Fruit fly (Drosophila melanogaster) whole organism, wandering third instar larva: ENCODE data around the gene CG9459.

Experiments
- Abd-B ChIP-seq: fragments of >200 bp; optimal IDR thresholded peaks from 2 replicates; lab custom pipeline; 2017; ENCODE audit warnings: missing biosample characterization, missing genetic modification characterization
- CG32264 ChIP-seq: fragments of 200-800 bp; sonication (Bioruptor generic); optimal IDR thresholded peaks from 2 replicates; lab custom pipeline; 2016; ENCODE audit warnings: missing biosample characterization, missing genetic modification characterization
- CG9705 ChIP-seq: fragments of 200-800 bp; sonication (Bioruptor generic); optimal IDR thresholded peaks from 2 replicates; lab custom pipeline; 2018; ENCODE audit warnings: missing biosample characterization, mild to moderate bottlenecking, missing genetic modification characterization
- CrebA ChIP-seq: fragments of 200-800 bp; sonication (Bioruptor generic); optimal IDR thresholded peaks from 2 replicates; lab custom pipeline; 2016; ENCODE audit warnings: missing biosample characterization, mild to moderate bottlenecking, missing genetic modification characterization, borderline replicate concordance
- Dfd ChIP-seq: fragments of >200 bp; optimal IDR thresholded peaks from 2 replicates; lab custom pipeline; 2017; ENCODE audit warnings: missing biosample characterization, missing genetic modification characterization
- Dif ChIP-seq: fragments of 200-275, 200-300 bp; sonication (Bioruptor generic); optimal IDR thresholded peaks from 2 replicates; lab custom pipeline; 2018; ENCODE audit warnings: missing biosample characterization, missing genetic modification characterization; ENCODE audit not compliant: partially characterized antibody
- GATAd ChIP-seq: sonication (Bioruptor generic); optimal IDR thresholded peaks from 2 replicates; lab custom pipeline; 2016; ENCODE audit warnings: missing biosample characterization, missing genetic modification characterization
- HLH106 ChIP-seq: fragments of 200-800 bp; optimal IDR thresholded peaks from 3 replicates; lab custom pipeline; 2019; ENCODE audit warnings: missing biosample characterization, mild to moderate bottlenecking, missing genetic modification characterization, moderate library complexity
- Hnf4 ChIP-seq: fragments of 200-800 bp; sonication (Bioruptor generic); optimal IDR thresholded peaks from 2 replicates; lab custom pipeline; 2016; ENCODE audit warnings: missing biosample characterization, mild to moderate bottlenecking, missing genetic modification characterization
- Hr78 ChIP-seq: fragments of >200 bp; optimal IDR thresholded peaks from 2 replicates; lab custom pipeline; 2017; ENCODE audit warnings: missing biosample characterization, missing genetic modification characterization
- Hr83 ChIP-seq: fragments of 200-300 bp; sonication (Bioruptor generic); optimal IDR thresholded peaks from 2 replicates; lab custom pipeline; 2016; ENCODE audit warnings: missing biosample characterization, mild to moderate bottlenecking, missing genetic modification characterization, moderate library complexity; ENCODE audit not compliant: poor library complexity, severe bottlenecking
- Jra ChIP-seq: sonication (Bioruptor generic); optimal IDR thresholded peaks from 2 replicates; lab custom pipeline; 2016; ENCODE audit warnings: missing biosample characterization, missing genetic modification characterization
- Mio ChIP-seq: sonication (Bioruptor generic); optimal IDR thresholded peaks from 2 replicates; lab custom pipeline; 2016; ENCODE audit warnings: missing biosample characterization, missing genetic modification characterization
- Myc ChIP-seq: fragments of >200 bp; optimal IDR thresholded peaks from 2 replicates; lab custom pipeline; 2017
- N ChIP-seq: fragments of >200 bp; optimal IDR thresholded peaks from 2 replicates; lab custom pipeline; 2018; ENCODE audit warnings: missing biosample characterization, missing external identifiers, missing genetic modification characterization
- OdsH ChIP-seq: fragments of 200-800 bp; sonication (Bioruptor generic); optimal IDR thresholded peaks from 2 replicates; lab custom pipeline; 2016; ENCODE audit warnings: missing biosample characterization, mild to moderate bottlenecking, missing genetic modification characterization
- Rel ChIP-seq, 2 experiments: fragments of 200-800 bp; sonication (Bioruptor generic) in 1 of 2; optimal IDR thresholded peaks; 2 replicates in 1 of 2; 3 replicates in 1 of 2; lab custom pipeline; 2016 to 2019; ENCODE audit warnings: mild to moderate bottlenecking in 2 of 2, missing biosample characterization in 2 of 2, missing genetic modification characterization in 2 of 2, moderate library complexity in 1 of 2
- Sp1 ChIP-seq: fragments of 200-800 bp; sonication (Bioruptor generic); optimal IDR thresholded peaks from 3 replicates; lab custom pipeline; 2019; ENCODE audit warnings: missing biosample characterization, mild to moderate bottlenecking, missing genetic modification characterization, moderate library complexity
- Vsx2 ChIP-seq: fragments of 200-300, 225-300 bp; sonication (Bioruptor generic); optimal IDR thresholded peaks from 2 replicates; lab custom pipeline; 2018; ENCODE audit warnings: missing biosample characterization, missing genetic modification characterization; ENCODE audit not compliant: partially characterized antibody
- br ChIP-seq: fragments of 200-800 bp; sonication (Bioruptor generic); optimal IDR thresholded peaks from 2 replicates; lab custom pipeline; 2016; ENCODE audit warnings: missing biosample characterization, missing genetic modification characterization
- brk ChIP-seq: fragments of 200-800 bp; sonication (Bioruptor generic); optimal IDR thresholded peaks from 2 replicates; lab custom pipeline; 2016; ENCODE audit warnings: missing biosample characterization, mild to moderate bottlenecking, missing genetic modification characterization
- dl ChIP-seq, 2 experiments: fragments of 175-275, 200-275 bp in 1 of 2; fragments of 200-275 bp in 1 of 2; sonication (Bioruptor generic); optimal IDR thresholded peaks; lab custom pipeline; 2018; ENCODE audit warnings: mild to moderate bottlenecking in 2 of 2, missing biosample characterization in 2 of 2, missing genetic modification characterization in 2 of 2, moderate library complexity in 2 of 2; ENCODE audit not compliant: partially characterized antibody in 2 of 2, insufficient read depth in 1 of 2
- dmrt93B ChIP-seq: fragments of 200-800 bp; sonication (Bioruptor generic); optimal IDR thresholded peaks from 2 replicates; lab custom pipeline; 2018; ENCODE audit warnings: missing biosample characterization, mild to moderate bottlenecking, missing genetic modification characterization
- dsf ChIP-seq: sonication (Bioruptor generic); optimal IDR thresholded peaks from 2 replicates; lab custom pipeline; 2016; ENCODE audit warnings: missing biosample characterization, missing genetic modification characterization, borderline replicate concordance
- ey ChIP-seq: fragments of 200-800 bp; sonication (Bioruptor generic); optimal IDR thresholded peaks from 2 replicates; lab custom pipeline; 2016; ENCODE audit warnings: missing biosample characterization, missing genetic modification characterization
- foxo ChIP-seq, 2 experiments: fragments of 200-800 bp; sonication (Bioruptor generic); optimal IDR thresholded peaks; 2 replicates in 1 of 2; 3 replicates in 1 of 2; lab custom pipeline; 2016 to 2017; ENCODE audit warnings: missing biosample characterization in 2 of 2, missing genetic modification characterization in 2 of 2
- fru ChIP-seq: fragments of 200-800 bp; sonication (Bioruptor generic); optimal IDR thresholded peaks from 3 replicates; lab custom pipeline; 2016; ENCODE audit warnings: missing biosample characterization, mild to moderate bottlenecking, missing genetic modification characterization
- h ChIP-seq: fragments of 200-800 bp; sonication (Bioruptor generic); optimal IDR thresholded peaks from 3 replicates; lab custom pipeline; 2016; ENCODE audit warnings: missing biosample characterization, mild to moderate bottlenecking, missing genetic modification characterization
- jim ChIP-seq: fragments of 175-275, 200-325 bp; sonication (Bioruptor generic); optimal IDR thresholded peaks from 2 replicates; lab custom pipeline; 2016; ENCODE audit warnings: missing biosample characterization, mild to moderate bottlenecking, missing genetic modification characterization
- lola ChIP-seq: fragments of >200 bp; optimal IDR thresholded peaks from 2 replicates; lab custom pipeline; 2017; ENCODE audit warnings: missing biosample characterization, missing genetic modification characterization
- pan ChIP-seq: fragments of >200 bp; optimal IDR thresholded peaks from 2 replicates; lab custom pipeline; 2017
- rgr ChIP-seq: fragments of 200-800 bp; sonication (Bioruptor generic); optimal IDR thresholded peaks from 3 replicates; lab custom pipeline; 2016; ENCODE audit warnings: missing biosample characterization, mild to moderate bottlenecking, missing genetic modification characterization
- sage ChIP-seq: fragments of 200-800 bp; sonication (Bioruptor generic); optimal IDR thresholded peaks from 2 replicates; lab custom pipeline; 2016; ENCODE audit warnings: missing biosample characterization, mild to moderate bottlenecking, missing genetic modification characterization
- sv ChIP-seq: fragments of 200-800 bp; sonication (Bioruptor generic); optimal IDR thresholded peaks from 3 replicates; lab custom pipeline; 2016; ENCODE audit warnings: missing biosample characterization, missing genetic modification characterization
- tai ChIP-seq: sonication (Bioruptor generic); optimal IDR thresholded peaks from 2 replicates; lab custom pipeline; 2016; ENCODE audit warnings: missing biosample characterization, missing genetic modification characterization
- usp ChIP-seq: fragments of >200 bp; optimal IDR thresholded peaks from 2 replicates; lab custom pipeline; 2017; ENCODE audit warnings: missing biosample characterization, missing genetic modification characterization
- woc ChIP-seq: sonication (Bioruptor generic); optimal IDR thresholded peaks from 2 replicates; lab custom pipeline; 2016; ENCODE audit warnings: missing biosample characterization, mild to moderate bottlenecking, missing genetic modification characterization

CG9459 gene

DNA sequence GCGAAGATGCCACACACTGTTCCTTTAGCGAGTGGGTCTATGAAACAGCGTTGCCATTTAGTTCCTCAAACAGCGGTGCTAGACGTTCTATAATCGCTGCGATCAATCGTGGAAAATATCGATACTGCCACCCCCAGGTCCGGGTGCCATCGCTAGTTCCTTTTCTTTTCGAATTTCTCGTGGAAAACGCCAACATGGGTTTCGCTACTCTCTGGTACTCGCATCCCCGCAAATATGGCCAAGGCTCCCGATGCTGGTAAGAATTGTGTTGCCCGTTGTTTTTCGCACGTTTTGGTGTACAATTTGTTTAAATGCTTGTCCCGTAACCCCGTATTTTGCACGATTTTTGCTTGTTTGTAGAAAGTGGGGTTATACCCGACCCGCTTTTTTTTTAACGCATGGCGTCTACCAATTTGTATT lies 40.2 kb downstream of the CG9459 start, which contains the start of gene RpS29 (continued):
- TF ChIP-seq Hr83 (peak; percentile 98), dl (GFP tag; optimal IDR thresholded peaks at IDR 0.05; lab: Kevin White, UChicago; ENCODE audit: insufficient read depth in 1 of 2, partially characterized antibody in 2 of 2) (no peak)
- TF ChIP-seq, all 38 proteins: peak for 21

DNA sequence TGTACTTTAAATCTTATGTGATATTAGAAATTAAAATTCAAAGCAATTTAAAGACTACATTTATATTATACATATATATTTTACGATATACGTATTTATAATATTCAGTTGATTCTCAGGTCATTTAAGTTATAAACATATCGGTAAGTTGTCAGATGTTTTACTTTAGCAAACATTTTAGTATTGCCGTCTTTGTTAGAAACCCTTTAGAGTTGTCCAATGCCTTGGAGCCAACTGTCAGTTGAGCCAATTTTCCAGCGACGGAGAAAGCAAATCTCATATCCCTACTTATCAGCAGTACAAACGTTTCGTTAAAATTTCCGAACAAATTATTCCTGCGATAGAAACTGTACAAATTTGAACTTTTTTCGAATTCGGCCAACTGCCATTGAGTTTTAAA lies 43.4 kb downstream of the CG9459 start, which contains the start of gene topi:
topi (plus strand) TSS at position 301 of the 400 bp plus-strand sequence.
- no peak for TF ChIP-seq h (GFP tag; lab: Kevin White, UChicago)
- no peak for TF ChIP-seq br (GFP tag; lab: Kevin White, UChicago)
- TF ChIP-seq dmrt93B (GFP tag; lab: Kevin White, UChicago), result no peak
- TF ChIP-seq HLH106 (tag; lab: Kevin White, UChicago), result no peak
- no peak for TF ChIP-seq N
- TF ChIP-seq Hr78 (GFP tag; lab: Kevin White, UChicago), result no peak
- no peak for TF ChIP-seq woc
- no peak for TF ChIP-seq sv (GFP tag; lab: Kevin White, UChicago)
- no peak for TF ChIP-seq usp (GFP tag; lab: Kevin White, UChicago)
- TF ChIP-seq Vsx2, result no peak
- TF ChIP-seq Mio (GFP tag; lab: Kevin White, UChicago), result no peak

DNA sequence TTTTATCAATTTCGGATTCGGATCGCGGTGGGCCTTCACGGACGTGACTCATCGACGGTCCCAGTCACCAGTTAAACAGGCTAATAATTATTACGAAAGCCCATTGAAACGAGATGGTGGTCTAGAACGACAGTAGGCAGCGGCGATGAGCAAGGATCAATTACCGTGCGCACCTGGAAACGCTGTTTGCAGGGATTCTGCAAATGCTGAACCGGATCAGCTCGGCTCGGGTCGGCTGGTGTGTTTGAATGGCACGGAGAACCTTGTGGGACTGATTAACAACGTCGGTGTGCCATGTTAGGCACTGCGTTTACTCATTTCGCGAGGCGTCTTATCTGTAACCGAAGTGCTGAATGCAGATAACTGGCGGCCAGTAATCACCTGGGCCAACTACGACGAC lies 44.0 kb downstream of the CG9459 start, which contains the start of gene Whamy:
Whamy (minus strand) TSS at position 273 of the 400 bp plus-strand sequence.
- TF ChIP-seq h (GFP tag; lab: Kevin White, UChicago) (peak; percentile 5), Sp1 (GFP tag; lab: Kevin White, UChicago) (peak; percentile 27), Abd-B (GFP tag; lab: Kevin White, UChicago) (no peak), Hnf4 (GFP tag; lab: Kevin White, UChicago) (no peak), rgr (GFP tag; lab: Kevin White, UChicago) (peak; percentile 4), Jra (GFP tag; lab: Kevin White, UChicago) (peak; percentile 8), Hr83 (peak; percentile 12), br (GFP tag; lab: Kevin White, UChicago) (peak; percentile 24), N (no peak), GATAd (GFP tag; lab: Kevin White, UChicago) (no peak), CG32264 (GFP tag; lab: Kevin White, UChicago) (no peak), Rel (GFP tag; optimal IDR thresholded peaks at IDR 0.05; lab: Kevin White, UChicago) (no peak), Rel (tag; optimal IDR thresholded peaks at IDR 0.05; lab: Kevin White, UChicago) (peak; percentile 93), dl (GFP tag; optimal IDR thresholded peaks at IDR 0.05; lab: Kevin White, UChicago; ENCODE audit: insufficient read depth in 1 of 2, partially characterized antibody in 2 of 2) (no peak), tai (GFP tag; lab: Kevin White, UChicago) (no peak), Mio (GFP tag; lab: Kevin White, UChicago) (no peak), HLH106 (tag; lab: Kevin White, UChicago) (no peak), OdsH (GFP tag; lab: Kevin White, UChicago) (peak; percentile 17), Dif (GFP tag; lab: Kevin White, UChicago) (no peak), CrebA (GFP tag; lab: Kevin White, UChicago) (no peak)

DNA sequence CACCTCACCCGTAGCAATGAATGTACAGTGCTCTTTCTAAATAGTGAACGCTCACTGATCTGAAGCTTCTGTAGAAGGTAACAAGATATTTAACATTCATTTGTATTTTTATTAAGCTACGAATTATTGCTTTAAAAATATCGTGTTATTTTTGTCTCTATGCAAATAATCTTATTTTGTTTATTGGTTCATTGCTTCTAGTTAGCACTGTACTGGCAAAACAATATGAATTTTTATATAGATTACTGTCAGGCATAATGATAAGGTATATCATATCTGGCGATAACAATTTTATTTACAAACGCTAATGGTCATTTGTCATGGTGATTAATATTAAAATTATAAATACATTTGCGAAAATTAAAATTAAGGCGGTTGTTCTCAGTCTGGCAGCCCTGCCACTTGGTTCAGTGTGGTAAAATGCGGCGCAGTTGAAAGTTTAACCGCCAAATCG lies 46.6 kb downstream of the CG9459 start, which contains the start of gene CG9471:
CG9471 (minus strand) TSS at position 24 of the 454 bp plus-strand sequence.
- peak; percentile 97 for TF ChIP-seq woc
- TF ChIP-seq Dif (GFP tag; lab: Kevin White, UChicago), result no peak
- TF ChIP-seq Hr83, result peak; percentile 41
- TF ChIP-seq HLH106 (tag; lab: Kevin White, UChicago), result peak; percentile 95
- TF ChIP-seq usp (GFP tag; lab: Kevin White, UChicago), result no peak
- peak; percentile 96 for TF ChIP-seq Sp1 (GFP tag; lab: Kevin White, UChicago)
- TF ChIP-seq foxo (GFP tag; optimal IDR thresholded peaks at IDR 0.05; lab: Kevin White, UChicago), result peak; percentile 53 to 99
- peak; percentile 88 for TF ChIP-seq CG9705 (GFP tag; lab: Kevin White, UChicago)
- TF ChIP-seq rgr (GFP tag; lab: Kevin White, UChicago), result peak; percentile 99
- TF ChIP-seq br (GFP tag; lab: Kevin White, UChicago), result peak; percentile 97
- no peak for TF ChIP-seq Dfd
- TF ChIP-seq OdsH (GFP tag; lab: Kevin White, UChicago), result peak; percentile 98
- peak; percentile 95 for TF ChIP-seq sage (GFP tag; lab: Kevin White, UChicago)
- TF ChIP-seq dl (GFP tag; optimal IDR thresholded peaks at IDR 0.05; lab: Kevin White, UChicago; ENCODE audit: insufficient read depth in 1 of 2, partially characterized antibody in 2 of 2), result no peak
- no peak for TF ChIP-seq N
- peak; percentile 98 for TF ChIP-seq Hnf4 (GFP tag; lab: Kevin White, UChicago)
- TF ChIP-seq lola, result no peak
- no peak for TF ChIP-seq tai (GFP tag; lab: Kevin White, UChicago)
- no peak for TF ChIP-seq Abd-B (GFP tag; lab: Kevin White, UChicago)
- peak; percentile 73 for TF ChIP-seq Mio (GFP tag; lab: Kevin White, UChicago)
- TF ChIP-seq dsf (GFP tag; lab: Kevin White, UChicago), result peak; percentile 87
- peak; percentile 5 for TF ChIP-seq jim (GFP tag; lab: Kevin White, UChicago)
- TF ChIP-seq fru (GFP tag; lab: Kevin White, UChicago), result peak; percentile 98
- no peak for TF ChIP-seq Hr78 (GFP tag; lab: Kevin White, UChicago)
- TF ChIP-seq Rel (GFP tag; optimal IDR thresholded peaks at IDR 0.05; lab: Kevin White, UChicago), result peak; percentile 89
- TF ChIP-seq Rel (tag; optimal IDR thresholded peaks at IDR 0.05; lab: Kevin White, UChicago), result peak; percentile 87
- TF ChIP-seq dmrt93B (GFP tag; lab: Kevin White, UChicago), result peak; percentile 82
- TF ChIP-seq Myc (lab: Kevin White, UChicago), result no peak
- TF ChIP-seq GATAd (GFP tag; lab: Kevin White, UChicago), result peak; percentile 86
- TF ChIP-seq CG32264 (GFP tag; lab: Kevin White, UChicago), result peak; percentile 92
- TF ChIP-seq Vsx2, result no peak
- TF ChIP-seq CrebA (GFP tag; lab: Kevin White, UChicago), result no peak
- TF ChIP-seq sv (GFP tag; lab: Kevin White, UChicago), result peak; percentile 91
- peak; percentile 98 for TF ChIP-seq ey
- TF ChIP-seq pan (lab: Kevin White, UChicago), result no peak
- TF ChIP-seq Jra (GFP tag; lab: Kevin White, UChicago), result peak; percentile 97
- no peak for TF ChIP-seq brk (GFP tag; lab: Kevin White, UChicago)
